Fruit fly (Drosophila melanogaster) whole organism, embryonic: ENCODE results near the gene CG33230.

Experiments used
- Bgb ChIP-seq: fragments of 200-800 bp; sonication (Bioruptor generic); IDR thresholded peaks from 2 replicates; pipeline ENCODE4 v1.3.6; 2022; ENCODE audit warnings: missing biosample characterization, missing genetic modification characterization; ENCODE audit not compliant: partially characterized antibody
- CG11247 ChIP-seq: fragments of 200-800 bp; sonication (Bioruptor generic); IDR thresholded peaks from 2 replicates; pipeline ENCODE4 v1.3.6; 2022; ENCODE audit warnings: missing biosample characterization, missing genetic modification characterization
- CG12155 ChIP-seq: fragments of 200-800 bp; sonication (Bioruptor generic); optimal IDR thresholded peaks from 3 replicates; lab custom pipeline; 2016; ENCODE audit warnings: missing biosample characterization, missing genetic modification characterization
- CG13287 ChIP-seq: fragments of 200-800 bp; sonication (Bioruptor generic); IDR thresholded peaks from 2 replicates; pipeline ENCODE4 v1.3.6; 2022; ENCODE audit warnings: missing biosample characterization, missing genetic modification characterization; ENCODE audit not compliant: partially characterized antibody
- CG13775 ChIP-seq: fragments of 200-800 bp; sonication (Bioruptor generic); optimal IDR thresholded peaks from 3 replicates; lab custom pipeline; 2017; ENCODE audit warnings: missing biosample characterization, mild to moderate bottlenecking, missing genetic modification characterization
- CG15479 ChIP-seq: fragments of 200-800 bp; sonication (Bioruptor generic); optimal IDR thresholded peaks from 3 replicates; lab custom pipeline; 2019; ENCODE audit warnings: missing biosample characterization, mild to moderate bottlenecking, missing genetic modification characterization, moderate library complexity
- CG1603 ChIP-seq: fragments of 200-800 bp; sonication (Bioruptor generic); optimal IDR thresholded peaks from 2 replicates; lab custom pipeline; 2019; ENCODE audit warnings: missing biosample characterization, mild to moderate bottlenecking, missing genetic modification characterization, moderate library complexity
- CG18262 ChIP-seq: fragments of 200-800 bp; optimal IDR thresholded peaks from 3 replicates; lab custom pipeline; 2019; ENCODE audit warnings: missing biosample characterization, mild to moderate bottlenecking, missing genetic modification characterization, moderate library complexity
- CG18599 ChIP-seq: fragments of 200-800 bp; sonication (Bioruptor generic); optimal IDR thresholded peaks from 3 replicates; lab custom pipeline; 2017; ENCODE audit warnings: missing biosample characterization, missing genetic modification characterization, mild to moderate bottlenecking, moderate library complexity, missing genetic modification reagents
- CG2120 ChIP-seq: fragments of 200-800 bp; sonication (Bioruptor generic); optimal IDR thresholded peaks from 3 replicates; lab custom pipeline; 2016; ENCODE audit warnings: missing biosample characterization, missing genetic modification characterization
- CG32772 ChIP-seq: fragments of 200-800 bp; sonication (Bioruptor generic); IDR thresholded peaks from 2 replicates; pipeline ENCODE4 v1.3.6; 2022; ENCODE audit warnings: missing biosample characterization, missing genetic modification characterization
- CG33557 ChIP-seq: fragments of 200-800 bp; sonication (Bioruptor generic); optimal IDR thresholded peaks from 2 replicates; lab custom pipeline; 2019; ENCODE audit warnings: missing biosample characterization, mild to moderate bottlenecking, missing genetic modification characterization, moderate library complexity
- CG4328 ChIP-seq: fragments of 200-800 bp; sonication (Bioruptor generic); optimal IDR thresholded peaks from 3 replicates; lab custom pipeline; 2017; ENCODE audit warnings: missing biosample characterization, missing genetic modification reagents, missing genetic modification characterization
- CG4820 ChIP-seq: fragments of 200-800 bp; sonication (Bioruptor generic); optimal IDR thresholded peaks from 3 replicates; lab custom pipeline; 2016; ENCODE audit warnings: missing biosample characterization, missing genetic modification characterization
- CG6683 ChIP-seq: fragments of 200-800 bp; sonication (Bioruptor generic); optimal IDR thresholded peaks from 2 replicates; lab custom pipeline; 2017; ENCODE audit warnings: missing biosample characterization, mild to moderate bottlenecking, missing genetic modification characterization, missing genetic modification reagents
- CG6813 ChIP-seq: fragments of 200-800 bp; sonication (Bioruptor generic); optimal IDR thresholded peaks from 2 replicates; lab custom pipeline; 2017; ENCODE audit warnings: missing biosample characterization, missing genetic modification characterization, mild to moderate bottlenecking, moderate library complexity, missing genetic modification reagents
- CG7556 ChIP-seq: fragments of 200-800 bp; sonication (Bioruptor generic); optimal IDR thresholded peaks from 2 replicates; lab custom pipeline; 2017; ENCODE audit warnings: missing biosample characterization, mild to moderate bottlenecking, missing genetic modification characterization
- CG7928 ChIP-seq: fragments of 200-800 bp; sonication (Bioruptor generic); optimal IDR thresholded peaks from 2 replicates; lab custom pipeline; 2017; ENCODE audit warnings: missing biosample characterization, mild to moderate bottlenecking, missing genetic modification characterization
- CG9215 ChIP-seq: fragments of 200-800 bp; sonication (Bioruptor generic); IDR thresholded peaks from 2 replicates; pipeline ENCODE4 v1.3.6; 2022; ENCODE audit warnings: missing biosample characterization, missing genetic modification characterization
- CG9797 ChIP-seq: fragments of 200-800 bp; sonication (Bioruptor generic); optimal IDR thresholded peaks from 3 replicates; lab custom pipeline; 2018; ENCODE audit warnings: missing biosample characterization, mild to moderate bottlenecking, missing genetic modification characterization
- Doc2 ChIP-seq: fragments of 200-800 bp; sonication (Bioruptor generic); IDR thresholded peaks from 2 replicates; pipeline ENCODE4 v1.3.6; 2022; ENCODE audit warnings: missing biosample characterization, missing genetic modification characterization
- Ets65A ChIP-seq: fragments of 200-800 bp; sonication (Bioruptor generic); peaks from one replicate; lab custom pipeline; 2016; ENCODE audit warnings: missing biosample characterization, missing genetic modification characterization
- Hey ChIP-seq: fragments of 200-800 bp; sonication (Bioruptor generic); optimal IDR thresholded peaks from 3 replicates; lab custom pipeline; 2018; ENCODE audit warnings: missing biosample characterization, mild to moderate bottlenecking, missing genetic modification characterization
- Mrtf ChIP-seq: fragments of 200-800 bp; sonication (Bioruptor generic); IDR thresholded peaks from 3 replicates; pipeline ENCODE4 v1.3.6; 2022; ENCODE audit warnings: missing biosample characterization, missing genetic modification characterization
- Neu2 ChIP-seq: fragments of 200-800 bp; sonication (Bioruptor generic); optimal IDR thresholded peaks from 3 replicates; lab custom pipeline; 2016; ENCODE audit warnings: missing biosample characterization, missing genetic modification characterization, borderline replicate concordance
- Optix ChIP-seq: fragments of 200-800 bp; sonication (Bioruptor generic); IDR thresholded peaks from 3 replicates; pipeline ENCODE4 v1.3.6; 2022; ENCODE audit warnings: missing biosample characterization, missing genetic modification characterization
- PHDP ChIP-seq: fragments of 200-800 bp; sonication (Bioruptor generic); optimal IDR thresholded peaks from 3 replicates; lab custom pipeline; 2018; ENCODE audit warnings: missing biosample characterization, mild to moderate bottlenecking, missing genetic modification characterization, moderate library complexity
- Rfx ChIP-seq: fragments of 200-800 bp; sonication (Bioruptor generic); IDR thresholded peaks from 2 replicates; pipeline ENCODE4 v1.3.6; 2022; ENCODE audit warnings: missing biosample characterization, missing genetic modification characterization
- Sox102F ChIP-seq: fragments of 200-800 bp; sonication (Bioruptor generic); optimal IDR thresholded peaks from 2 replicates; lab custom pipeline; 2018; ENCODE audit warnings: missing biosample characterization, mild to moderate bottlenecking, missing genetic modification characterization, moderate library complexity
- Spps ChIP-seq: fragments of 200-800 bp; sonication (Bioruptor generic); optimal IDR thresholded peaks from 2 replicates; lab custom pipeline; 2018; ENCODE audit warnings: missing biosample characterization, mild to moderate bottlenecking, missing genetic modification characterization
- Stat92E ChIP-seq, 3 experiments: fragments of >200 bp in 2 of 3; fragments of 200-800 bp in 1 of 3; sonication (Bioruptor generic) in 1 of 3; optimal IDR thresholded peaks; 2 replicates each; lab custom pipeline; 2017 to 2019; ENCODE audit warnings: missing biosample characterization in 3 of 3, missing genetic modification characterization in 3 of 3, mild to moderate bottlenecking in 1 of 3, moderate library complexity in 1 of 3
- aop ChIP-seq: fragments of 200-800 bp; sonication (Bioruptor generic); IDR thresholded peaks from 2 replicates; pipeline ENCODE4 v1.3.6; 2022; ENCODE audit warnings: missing biosample characterization, missing genetic modification characterization
- ara ChIP-seq: fragments of 200-800 bp; sonication (Bioruptor generic); IDR thresholded peaks from 2 replicates; pipeline ENCODE4 v1.3.6; 2022; ENCODE audit warnings: missing biosample characterization, missing genetic modification characterization
- az2 ChIP-seq: fragments of 200-800 bp; sonication (Bioruptor generic); optimal IDR thresholded peaks from 3 replicates; lab custom pipeline; 2016; ENCODE audit warnings: missing biosample characterization, missing genetic modification characterization
- cad ChIP-seq: fragments of >200 bp; optimal IDR thresholded peaks from 2 replicates; lab custom pipeline; 2017; ENCODE audit warnings: missing biosample characterization, missing genetic modification characterization
- da ChIP-seq: fragments of 200-800 bp; sonication (Bioruptor generic); optimal IDR thresholded peaks from 2 replicates; lab custom pipeline; 2016; ENCODE audit warnings: missing biosample characterization, missing genetic modification characterization
- ems ChIP-seq: fragments of 200-800 bp; sonication (Bioruptor generic); optimal IDR thresholded peaks from 3 replicates; lab custom pipeline; 2016; ENCODE audit warnings: missing biosample characterization, missing genetic modification characterization
- fd64A ChIP-seq: fragments of 200-800 bp; sonication (Bioruptor generic); optimal IDR thresholded peaks from 3 replicates; lab custom pipeline; 2018; ENCODE audit warnings: missing biosample characterization, mild to moderate bottlenecking, missing genetic modification characterization
- ftz-f1 ChIP-seq: fragments of 200-800 bp; sonication (Bioruptor generic); optimal IDR thresholded peaks from 2 replicates; lab custom pipeline; 2016; ENCODE audit warnings: missing biosample characterization, missing genetic modification characterization
- gsb-n ChIP-seq: fragments of 200-800 bp; sonication (Bioruptor generic); optimal IDR thresholded peaks from 3 replicates; lab custom pipeline; 2018; ENCODE audit warnings: missing biosample characterization, mild to moderate bottlenecking, missing genetic modification characterization
- h ChIP-seq: fragments of >200 bp; optimal IDR thresholded peaks from 2 replicates; lab custom pipeline; 2017
- inv ChIP-seq: fragments of 200-800 bp; sonication (Bioruptor generic); IDR thresholded peaks from 2 replicates; pipeline ENCODE4 v1.3.6; 2022; ENCODE audit warnings: missing biosample characterization, missing genetic modification characterization; ENCODE audit not compliant: partially characterized antibody
- nom ChIP-seq: fragments of 200-800 bp; sonication (Bioruptor generic); optimal IDR thresholded peaks from 2 replicates; lab custom pipeline; 2017; ENCODE audit warnings: missing biosample characterization, missing genetic modification characterization, mild to moderate bottlenecking, moderate library complexity, missing genetic modification reagents
- oc ChIP-seq: fragments of 200-800 bp; sonication (Bioruptor generic); optimal IDR thresholded peaks from 2 replicates; lab custom pipeline; 2018; ENCODE audit warnings: missing biosample characterization, mild to moderate bottlenecking, missing genetic modification characterization, moderate library complexity
- pan ChIP-seq, 4 experiments: fragments of >200 bp in 3 of 4; fragments of 200-800 bp in 1 of 4; sonication (Bioruptor generic) in 1 of 4; optimal IDR thresholded peaks in 3 of 4; IDR thresholded peaks in 1 of 4; 2 replicates each; pipeline versions ENCODE4 v1.3.6 to Lab custom; 2017 to 2022; ENCODE audit warnings: missing biosample characterization in 2 of 4, missing genetic modification characterization in 2 of 4, mixed read lengths in 1 of 4
- pum ChIP-seq: fragments of 200-800 bp; sonication (Bioruptor generic); optimal IDR thresholded peaks from 2 replicates; lab custom pipeline; 2016; ENCODE audit warnings: missing biosample characterization, missing genetic modification characterization
- sim ChIP-seq: fragments of 200-800 bp; sonication (Bioruptor generic); IDR thresholded peaks from 2 replicates; pipeline ENCODE4 v1.3.6; 2022; ENCODE audit warnings: missing biosample characterization, missing genetic modification characterization
- ttk ChIP-seq: fragments of 200-800 bp; sonication (Bioruptor generic); IDR thresholded peaks from 2 replicates; pipeline ENCODE4 v2.1.2; 2022; ENCODE audit warnings: missing biosample characterization, missing genetic modification characterization
- zfh1 ChIP-seq: fragments of 200-800 bp; sonication (Bioruptor generic); IDR thresholded peaks from 3 replicates; pipeline ENCODE4 v1.3.6; 2022; ENCODE audit warnings: missing biosample characterization, missing genetic modification characterization

Gene CG33230

DNA sequence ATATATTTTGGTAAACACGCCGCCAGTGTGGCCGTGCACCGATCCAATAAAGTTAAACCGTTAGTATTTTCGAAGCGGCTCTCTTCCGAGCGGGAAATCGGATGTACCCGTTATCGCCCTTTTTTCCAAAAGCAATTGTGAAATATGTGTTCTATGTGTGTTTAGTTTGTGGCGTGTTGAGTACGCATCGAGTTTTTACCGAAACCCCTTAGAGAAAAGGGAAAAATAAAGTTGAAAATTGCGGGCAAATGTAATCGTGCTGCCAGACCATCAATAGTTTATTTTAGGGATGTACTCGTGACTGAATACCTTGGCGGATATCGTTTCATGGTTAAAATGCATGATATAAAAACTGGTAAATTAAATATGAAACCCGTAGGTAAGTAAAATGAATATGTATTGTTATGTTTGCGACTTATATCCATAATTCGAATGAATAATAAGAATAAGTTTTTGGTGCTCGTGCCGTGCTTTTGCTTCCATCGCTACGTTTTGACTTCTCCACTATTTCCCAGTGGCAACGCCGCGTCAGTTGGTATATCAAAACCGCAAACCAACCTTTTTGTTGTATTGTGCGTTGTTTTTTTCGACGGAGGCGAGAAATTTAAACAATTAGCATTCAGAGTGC lies 21.1 kb downstream of the CG33230 start, which contains the start of the genes Mettl2 and Bgb (continued):
- TF ChIP-seq Mrtf (GFP tag; lab: Robert Waterston, UW): peak; percentile 78
- TF ChIP-seq CG18262 (tag; lab: Kevin White, UChicago): peak; percentile 72
- TF ChIP-seq Stat92E (GFP tag; optimal IDR thresholded peaks at IDR 0.05; lab: Kevin White, UChicago): no peak
- TF ChIP-seq ara: peak; percentile 67
- no peak for TF ChIP-seq oc (tag; lab: Kevin White, UChicago)
- TF ChIP-seq fd64A (GFP tag; lab: Kevin White, UChicago): no peak
- peak; percentile 88 for TF ChIP-seq pum (GFP tag; lab: Kevin White, UChicago)
- peak; percentile 88 for TF ChIP-seq CG2120 (GFP tag; lab: Kevin White, UChicago)
- TF ChIP-seq Ets65A: peak; percentile 98
- peak; percentile 76 for TF ChIP-seq CG9797
- peak; percentile 28 for TF ChIP-seq ftz-f1 (GFP tag; lab: Kevin White, UChicago)
- peak; percentile 2 for TF ChIP-seq CG7928
- peak; percentile 81 for TF ChIP-seq CG12155
- TF ChIP-seq az2 (GFP tag; lab: Kevin White, UChicago): peak; percentile 72
- peak; percentile 65 for TF ChIP-seq Spps (tag; lab: Kevin White, UChicago)
- TF ChIP-seq CG7556 (GFP tag; lab: Kevin White, UChicago): peak; percentile 55
- TF ChIP-seq Sox102F (GFP tag; lab: Kevin White, UChicago): peak; percentile 60
- peak; percentile 57; the same call in 1 of the 2 replicates for TF ChIP-seq Doc2 (GFP tag; lab: Robert Waterston, UW)
- no peak for TF ChIP-seq aop
- TF ChIP-seq CG11247 (GFP tag; lab: Robert Waterston, UW): peak; percentile 68
- peak; percentile 61 for TF ChIP-seq da (GFP tag; lab: Kevin White, UChicago)
- TF ChIP-seq CG4328 (GFP tag; lab: Kevin White, UChicago): peak; percentile 59
- TF ChIP-seq CG13287 (GFP tag; lab: Robert Waterston, UW): peak; percentile 83
- TF ChIP-seq inv: peak; percentile 84
- TF ChIP-seq Optix (GFP tag; lab: Robert Waterston, UW): peak; percentile 52; the same call in 1 of the 3 replicates
- peak; percentile 26 for TF ChIP-seq CG6683 (GFP tag; lab: Kevin White, UChicago)
- peak; percentile 90 for TF ChIP-seq CG9215 (GFP tag; lab: Robert Waterston, UW)
- peak; percentile 43 for TF ChIP-seq Neu2
- no peak for TF ChIP-seq CG6813 (GFP tag; lab: Kevin White, UChicago)
- TF ChIP-seq CG32772 (GFP tag; lab: Robert Waterston, UW): peak; percentile 86
- TF ChIP-seq zfh1 (GFP tag; lab: Robert Waterston, UW): peak; percentile 84
- no peak for TF ChIP-seq pan (optimal IDR thresholded peaks at IDR 0.05; lab: Kevin White, UChicago)
- peak in 1 of 2 experiments; percentile 79 for TF ChIP-seq pan (GFP tag; optimal IDR thresholded peaks at IDR 0.05 in 1 of 2, IDR thresholded peaks at IDR 0.05 in 1 of 2)
- TF ChIP-seq cad: no peak
- TF ChIP-seq CG18599: peak; percentile 80
- TF ChIP-seq PHDP (tag; lab: Kevin White, UChicago): peak; percentile 57
- TF ChIP-seq Bgb (GFP tag; lab: Robert Waterston, UW): peak; percentile 88
- TF ChIP-seq CG33557: peak; percentile 61
- peak; percentile 82 for TF ChIP-seq ems (GFP tag; lab: Kevin White, UChicago)
- TF ChIP-seq nom (GFP tag; lab: Kevin White, UChicago): peak; percentile 9
- TF ChIP-seq CG13775 (GFP tag; lab: Kevin White, UChicago): peak; percentile 80
- TF ChIP-seq CG15479 (GFP tag; lab: Kevin White, UChicago): no peak
- peak; percentile 80 for TF ChIP-seq ttk
- peak; percentile 49 for TF ChIP-seq gsb-n
- TF ChIP-seq CG4820 (GFP tag; lab: Kevin White, UChicago): peak; percentile 80
- peak; percentile 90 for TF ChIP-seq Rfx
- no peak for TF ChIP-seq sim (GFP tag; lab: Robert Waterston, UW)
- TF ChIP-seq CG1603 (tag; lab: Kevin White, UChicago): peak; percentile 70
- TF ChIP-seq Hey (tag; lab: Kevin White, UChicago): no peak
- no peak for TF ChIP-seq h (lab: Kevin White, UChicago)
